Worm (Caenorhabditis elegans): ENCODE data around the gene W07G1.1.

Gene W07G1.1

ce11 chrII:13907615-13908014, 31.8 kb downstream of the W07G1.1 start:
- TF ChIP-seq ztf-11 (tag; optimal IDR thresholded peaks at IDR 0.05) (no peak), bed-3 (GFP tag; optimal IDR thresholded peaks at IDR 0.05) (no peak), drap-1 (GFP tag; optimal IDR thresholded peaks at IDR 0.05) (no peak), tbx-8 (GFP tag; optimal IDR thresholded peaks at IDR 0.05) (no peak), unc-62 (GFP tag; optimal IDR thresholded peaks at IDR 0.05) (no peak), M03D4.4 (tag; optimal IDR thresholded peaks at IDR 0.05) (no peak), mep-1 (tag; optimal IDR thresholded peaks at IDR 0.05) (no peak), ces-1 (GFP tag; optimal IDR thresholded peaks at IDR 0.05) (no peak), hlh-1 (tag; optimal IDR thresholded peaks at IDR 0.05) (no peak), lin-32 (GFP tag; optimal IDR thresholded peaks at IDR 0.05) (no peak), elt-3 (tag; optimal IDR thresholded peaks at IDR 0.05) (no peak), elt-1 (tag; optimal IDR thresholded peaks at IDR 0.05; ENCODE audit: borderline replicate concordance, insufficient read depth) (no peak), nhr-28 (tag; optimal IDR thresholded peaks at IDR 0.05) (no peak)

ce11 chrII:13903482-13903881, 35.9 kb downstream of the W07G1.1 start:
- no peak for TF ChIP-seq nhr-237 (tag; optimal IDR thresholded peaks at IDR 0.05)
- TF ChIP-seq hlh-1 (tag; optimal IDR thresholded peaks at IDR 0.05) = no peak
- no peak for TF ChIP-seq sem-2 (GFP tag; optimal IDR thresholded peaks at IDR 0.05)
- TF ChIP-seq elt-3 (tag; optimal IDR thresholded peaks at IDR 0.05) = no peak
- TF ChIP-seq unc-39 (tag; optimal IDR thresholded peaks at IDR 0.05) = no peak
- no peak for TF ChIP-seq mab-5 (tag; optimal IDR thresholded peaks at IDR 0.05)
- no peak for TF ChIP-seq ceh-83 (GFP tag; optimal IDR thresholded peaks at IDR 0.05)
- peak; percentile 13 for TF ChIP-seq zip-8 (tag; optimal IDR thresholded peaks at IDR 0.05)
- no peak for TF ChIP-seq pha-4 (tag; optimal IDR thresholded peaks at IDR 0.05)
- TF ChIP-seq nhr-12 (tag; optimal IDR thresholded peaks at IDR 0.05) = no peak
- peak; percentile 14 for TF ChIP-seq unc-120 (tag; optimal IDR thresholded peaks at IDR 0.05; ENCODE audit: poor library complexity, severe bottlenecking)
- no peak for TF ChIP-seq ham-2 (GFP tag; optimal IDR thresholded peaks at IDR 0.05)
- no peak for TF ChIP-seq nhr-76 (tag; optimal IDR thresholded peaks at IDR 0.05)
- TF ChIP-seq elt-1 (tag; optimal IDR thresholded peaks at IDR 0.05; ENCODE audit: borderline replicate concordance, insufficient read depth) = no peak
- no peak for TF ChIP-seq ceh-39 (tag; optimal IDR thresholded peaks at IDR 0.05)

DNA sequence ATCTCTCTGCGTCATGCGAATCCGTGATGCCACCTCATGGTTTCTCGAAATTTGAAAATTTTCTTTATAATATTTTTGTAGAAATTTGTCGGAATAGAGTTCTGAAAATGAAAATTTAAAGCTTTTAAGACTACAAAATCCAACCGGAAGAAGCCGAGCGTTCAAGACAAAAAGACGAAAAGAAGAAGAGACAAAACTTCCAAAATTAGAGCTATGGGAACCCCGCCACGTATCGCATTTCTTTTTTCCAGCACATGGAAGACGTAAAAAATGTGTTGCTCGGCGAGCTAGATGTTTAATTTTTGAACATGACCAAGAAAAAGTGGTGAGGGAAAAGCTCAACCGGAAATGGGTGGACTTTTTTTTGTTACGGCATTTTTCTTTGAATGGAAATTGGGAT, 37.4 kb downstream of the W07G1.1 start, which contains the start of gene W02B8.1:
TSS of gene W02B8.1 (minus strand) at position 101 of the 400 bp plus-strand sequence.
- TF ChIP-seq tbx-8 (GFP tag; optimal IDR thresholded peaks at IDR 0.05) = no peak
- no peak for TF ChIP-seq ces-1 (GFP tag; optimal IDR thresholded peaks at IDR 0.05)
- TF ChIP-seq ceh-39 (tag; optimal IDR thresholded peaks at IDR 0.05) = no peak
- no peak for TF ChIP-seq hlh-1 (tag; optimal IDR thresholded peaks at IDR 0.05)
- no peak for TF ChIP-seq lsy-2 (tag; optimal IDR thresholded peaks at IDR 0.05)
- TF ChIP-seq lin-32 (GFP tag; optimal IDR thresholded peaks at IDR 0.05) = no peak
- no peak for TF ChIP-seq blmp-1 (tag; optimal IDR thresholded peaks at IDR 0.05)
- no peak for TF ChIP-seq ztf-11 (tag; optimal IDR thresholded peaks at IDR 0.05)
- TF ChIP-seq cnd-1 (tag; optimal IDR thresholded peaks at IDR 0.05) = no peak
- no peak for TF ChIP-seq ceh-83 (GFP tag; optimal IDR thresholded peaks at IDR 0.05)

DNA sequence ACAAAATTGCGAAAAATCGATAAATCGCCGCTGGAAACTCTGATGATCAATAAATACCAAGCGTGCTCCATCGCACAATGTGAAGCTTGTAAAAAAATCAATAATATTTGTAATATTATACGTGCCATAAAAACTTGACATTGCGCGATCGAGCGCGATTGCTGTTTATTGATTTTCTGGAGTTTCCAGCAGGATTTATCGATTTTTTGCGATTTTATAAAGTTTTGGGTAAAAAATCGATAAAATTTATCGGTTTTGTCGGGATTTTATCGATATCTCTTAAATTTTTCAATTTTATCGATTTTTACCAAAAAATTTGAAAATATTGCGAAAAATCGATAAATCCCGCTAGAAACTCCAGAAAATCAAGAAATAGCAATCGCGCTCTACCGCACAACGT, 39.7 kb downstream of the W07G1.1 start:
- no peak for TF ChIP-seq lin-13 (tag; optimal IDR thresholded peaks at IDR 0.05)
- no peak for TF ChIP-seq snpc-4 (tag; optimal IDR thresholded peaks at IDR 0.05)

DNA sequence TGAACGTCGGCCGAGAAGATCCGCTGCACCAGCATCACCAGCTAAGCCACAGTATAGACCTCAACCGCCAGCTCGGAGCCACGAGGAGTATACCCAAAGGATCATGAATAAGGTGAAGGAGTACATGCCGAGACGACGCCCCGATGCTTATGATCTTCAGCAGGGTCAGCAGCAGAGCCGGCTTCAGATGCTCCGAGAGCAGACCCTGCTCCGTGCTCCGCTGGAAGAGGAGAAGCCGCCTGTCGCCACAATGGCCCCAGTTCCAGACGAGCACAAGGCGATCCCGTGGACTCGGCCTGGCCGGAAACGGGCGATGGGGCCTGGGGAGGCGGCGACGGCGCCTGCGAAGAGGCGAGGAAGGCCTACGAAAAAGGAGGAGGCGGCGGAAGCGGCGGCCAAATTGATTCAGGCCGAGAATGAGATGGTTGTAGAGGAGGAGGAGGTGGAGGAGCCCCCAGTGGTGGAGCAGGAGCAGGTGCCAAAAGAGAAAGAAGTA, 43.1 kb downstream of the W07G1.1 start:
- no peak for TF ChIP-seq bed-3 (GFP tag; optimal IDR thresholded peaks at IDR 0.05)
- no peak for TF ChIP-seq ces-1 (GFP tag; optimal IDR thresholded peaks at IDR 0.05)
- TF ChIP-seq flh-1 (GFP tag; optimal IDR thresholded peaks at IDR 0.05) = no peak
- TF ChIP-seq zip-8 (tag; optimal IDR thresholded peaks at IDR 0.05) = no peak
- TF ChIP-seq ztf-11 (tag; optimal IDR thresholded peaks at IDR 0.05) = no peak
- no peak for TF ChIP-seq tbx-8 (GFP tag; optimal IDR thresholded peaks at IDR 0.05)
- no peak for TF ChIP-seq unc-39 (tag; optimal IDR thresholded peaks at IDR 0.05)

ce11 chrII:13888278-13888677, 51.2 kb downstream of the W07G1.1 start, which contains the start of gene mcd-1:
Gene mcd-1 (plus strand): TSS chrII:13888544.
- peak; percentile 1 for TF ChIP-seq mls-2 (tag; optimal IDR thresholded peaks at IDR 0.05)
- TF ChIP-seq mep-1 (tag; optimal IDR thresholded peaks at IDR 0.05) = peak; percentile 95
- no peak for TF ChIP-seq nhr-28 (tag; optimal IDR thresholded peaks at IDR 0.05)
- peak; percentile 26 for TF ChIP-seq lin-13 (tag; optimal IDR thresholded peaks at IDR 0.05)
- TF ChIP-seq ceh-43 (GFP tag; optimal IDR thresholded peaks at IDR 0.05) = no peak
- peak; percentile 2 for TF ChIP-seq ceh-39 (tag; optimal IDR thresholded peaks at IDR 0.05)
- TF ChIP-seq sptf-1 (tag; optimal IDR thresholded peaks at IDR 0.05) = peak; percentile 32
- TF ChIP-seq lsy-2 (tag; optimal IDR thresholded peaks at IDR 0.05) = peak; percentile 68
- TF ChIP-seq hlh-1 (tag; optimal IDR thresholded peaks at IDR 0.05) = peak; percentile 1
- TF ChIP-seq pha-4 (tag; optimal IDR thresholded peaks at IDR 0.05) = no peak
- peak; percentile 70 for TF ChIP-seq nhr-237 (tag; optimal IDR thresholded peaks at IDR 0.05)
- TF ChIP-seq ces-1 (GFP tag; optimal IDR thresholded peaks at IDR 0.05) = peak; percentile 94
